Worm (Caenorhabditis elegans): ENCODE data around the gene srx-41.

The srx-41 gene

ce11 chrV:3644193-3644693 is 7.3 kb upstream of the srx-41 start, which contains the start of gene F59B1.8:
TSS of gene F59B1.8 (minus strand) at chrV:3644243.
- TF ChIP-seq vab-15 (tag; optimal IDR thresholded peaks at IDR 0.05) (no peak), fkh-4 (tag; optimal IDR thresholded peaks at IDR 0.05; ENCODE audit: borderline replicate concordance) (no peak), nhr-20 (tag; optimal IDR thresholded peaks at IDR 0.05) (peak; percentile 86), fos-1 (tag; optimal IDR thresholded peaks at IDR 0.05) (no peak), efl-1 (optimal IDR thresholded peaks at IDR 0.05) (peak in 1 of 2 experiments; percentile 14), efl-1 (GFP tag; optimal IDR thresholded peaks at IDR 0.05 in 1 of 2) (peak; percentile 0 to 74), Y116A8C.19 (tag; optimal IDR thresholded peaks at IDR 0.05; ENCODE audit: borderline replicate concordance) (no peak), mdl-1 (tag; optimal IDR thresholded peaks at IDR 0.05) (peak in 1 of 2 experiments; percentile 29), nhr-71 (tag; optimal IDR thresholded peaks at IDR 0.05) (peak; percentile 69), dpl-1 (GFP tag; optimal IDR thresholded peaks at IDR 0.05) (peak in 2 of 3 experiments; percentile 17 to 22), snu-23 (GFP tag; optimal IDR thresholded peaks at IDR 0.05) (peak; percentile 55), xbp-1 (tag; optimal IDR thresholded peaks at IDR 0.05) (peak; percentile 12), lin-14 (GFP tag; optimal IDR thresholded peaks at IDR 0.05) (peak; percentile 78), ceh-8 (GFP tag; optimal IDR thresholded peaks at IDR 0.05) (no peak), blmp-1 (tag; optimal IDR thresholded peaks at IDR 0.05) (peak; percentile 24), lin-35 (GFP tag; optimal IDR thresholded peaks at IDR 0.05) (peak in 1 of 2 experiments; percentile 71), nhr-85 (tag) (peak; percentile 82), swsn-7 (tag; optimal IDR thresholded peaks at IDR 0.05) (peak; percentile 27), grh-1 (GFP tag; IDR thresholded peaks at IDR 0.05) (no peak), nhr-19 (GFP tag; conservative IDR thresholded peaks at IDR 0.05) (peak; percentile 53), elt-2 (tag; optimal IDR thresholded peaks at IDR 0.05) (peak; percentile 72), nhr-237 (tag; optimal IDR thresholded peaks at IDR 0.05) (peak; percentile 44), skn-1 (tag; optimal IDR thresholded peaks at IDR 0.05) (peak; percentile 15), egl-27 (tag; optimal IDR thresholded peaks at IDR 0.05) (peak in 1 of 2 experiments; percentile 3), jun-1 (tag; optimal IDR thresholded peaks at IDR 0.05) (peak; percentile 18), ceh-82 (tag; optimal IDR thresholded peaks at IDR 0.05) (peak in 2 of 3 experiments; percentile 7 to 36), nhr-90 (tag; optimal IDR thresholded peaks at IDR 0.05; ENCODE audit: poor library complexity) (peak; percentile 53), nhr-77 (tag; optimal IDR thresholded peaks at IDR 0.05) (peak; percentile 20), lsy-2 (tag; optimal IDR thresholded peaks at IDR 0.05) (peak in 1 of 2 experiments; percentile 15)

DNA sequence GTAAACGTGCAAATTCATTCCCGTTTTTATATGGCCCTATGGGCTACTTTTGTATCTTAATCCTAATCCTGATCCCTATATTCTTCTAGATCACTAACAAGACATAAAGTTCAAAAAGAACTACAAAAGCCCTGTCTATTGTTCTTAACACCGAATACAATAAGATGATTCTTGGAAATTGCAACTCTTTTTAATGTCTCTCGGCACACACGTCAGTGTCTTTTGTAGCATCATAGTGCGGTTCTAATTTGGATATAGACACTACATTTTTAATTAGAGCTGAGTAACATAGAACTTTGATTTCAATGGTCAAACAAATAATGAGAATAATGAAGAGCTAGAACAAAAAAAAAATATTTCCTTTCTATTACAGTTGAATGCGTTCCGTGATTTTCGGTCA is 2.9 kb upstream of the srx-41 start:
- TF ChIP-seq nhr-47 (tag; optimal IDR thresholded peaks at IDR 0.05) = no peak
- peak; percentile 44 for TF ChIP-seq pax-3 (tag; optimal IDR thresholded peaks at IDR 0.05)
- TF ChIP-seq F16B12.6 (tag; optimal IDR thresholded peaks at IDR 0.05) = no peak
- no peak for TF ChIP-seq vab-15 (tag; optimal IDR thresholded peaks at IDR 0.05)
- no peak for TF ChIP-seq efl-3 (GFP tag; optimal IDR thresholded peaks at IDR 0.05)
- no peak for TF ChIP-seq zag-1 (tag; optimal IDR thresholded peaks at IDR 0.05)
- no peak for TF ChIP-seq ceh-63 (GFP tag; optimal IDR thresholded peaks at IDR 0.05)
- no peak for TF ChIP-seq lin-14 (GFP tag; optimal IDR thresholded peaks at IDR 0.05)
- no peak for TF ChIP-seq alr-1 (tag; optimal IDR thresholded peaks at IDR 0.05; ENCODE audit: borderline replicate concordance)
- TF ChIP-seq dsc-1 (tag; optimal IDR thresholded peaks at IDR 0.05) = peak; percentile 91
- no peak for TF ChIP-seq nhr-84 (tag; optimal IDR thresholded peaks at IDR 0.05)
- no peak for TF ChIP-seq fos-1 (tag; optimal IDR thresholded peaks at IDR 0.05)
- no peak for TF ChIP-seq lin-13 (GFP tag; optimal IDR thresholded peaks at IDR 0.05)
- TF ChIP-seq unc-98 (GFP tag; IDR thresholded peaks at IDR 0.05) = no peak
- peak; percentile 1 for TF ChIP-seq nhr-71 (tag; optimal IDR thresholded peaks at IDR 0.05)
- peak; percentile 55 for TF ChIP-seq fkh-8 (tag; optimal IDR thresholded peaks at IDR 0.05)
- TF ChIP-seq aly-2 (tag; optimal IDR thresholded peaks at IDR 0.05) = no peak
- TF ChIP-seq unc-30 (tag; optimal IDR thresholded peaks at IDR 0.05) = no peak
- TF ChIP-seq elt-3 (tag; optimal IDR thresholded peaks at IDR 0.05) = no peak
- no peak for TF ChIP-seq tlp-1 (tag; optimal IDR thresholded peaks at IDR 0.05)
- no peak for TF ChIP-seq skn-1 (tag; optimal IDR thresholded peaks at IDR 0.05)
- TF ChIP-seq pqm-1 (tag; optimal IDR thresholded peaks at IDR 0.05) = no peak
- TF ChIP-seq unc-62 (GFP tag; optimal IDR thresholded peaks at IDR 0.05) = no peak
- TF ChIP-seq sox-4 (tag; optimal IDR thresholded peaks at IDR 0.05) = peak; percentile 37
- TF ChIP-seq hpl-2 (GFP tag; optimal IDR thresholded peaks at IDR 0.05) = no peak
- TF ChIP-seq lin-35 (GFP tag; optimal IDR thresholded peaks at IDR 0.05) = no peak
- TF ChIP-seq ceh-8 (GFP tag; optimal IDR thresholded peaks at IDR 0.05) = no peak
- no peak for TF ChIP-seq nhr-85 (tag)
- TF ChIP-seq blmp-1 (tag; optimal IDR thresholded peaks at IDR 0.05) = no peak
